Worm (Caenorhabditis elegans) whole organism, mixed stage, embryonic: ENCODE data around the gene cog-1.

Experiments used
- bed-3 ChIP-seq: fragments of 200-800 bp; sonication (Bioruptor generic); optimal IDR thresholded peaks from 3 replicates; lab custom pipeline; 2018; ENCODE audit warnings: mild to moderate bottlenecking, missing genetic modification characterization, moderate library complexity, missing compliant biosample characterization
- blmp-1 ChIP-seq: fragments of 150-350 bp; optimal IDR thresholded peaks from 2 replicates; lab custom pipeline; 2014; ENCODE audit warnings: missing biosample characterization, missing genetic modification characterization
- ceh-39 ChIP-seq: fragments of 150-350 bp; optimal IDR thresholded peaks from 2 replicates; lab custom pipeline; 2014; ENCODE audit warnings: missing biosample characterization, missing genetic modification characterization
- ceh-83 ChIP-seq: fragments of 200-800 bp; sonication (Bioruptor generic); optimal IDR thresholded peaks from 2 replicates; lab custom pipeline; 2018; ENCODE audit warnings: mild to moderate bottlenecking, missing genetic modification characterization, missing compliant biosample characterization
- ces-1 ChIP-seq: fragments of 150-350 bp; optimal IDR thresholded peaks from 2 replicates; lab custom pipeline; 2014; ENCODE audit warnings: missing biosample characterization, missing genetic modification reagents, missing genetic modification characterization
- cnd-1 ChIP-seq: fragments of 200-800 bp; sonication (Bioruptor generic); optimal IDR thresholded peaks from 2 replicates; lab custom pipeline; 2018; ENCODE audit warnings: mild to moderate bottlenecking, missing genetic modification characterization, missing compliant biosample characterization
- flh-1 ChIP-seq: fragments of 200-800 bp; sonication (Bioruptor generic); optimal IDR thresholded peaks from 2 replicates; lab custom pipeline; 2018; ENCODE audit warnings: mild to moderate bottlenecking, missing genetic modification characterization, moderate library complexity, missing compliant biosample characterization
- hlh-1 ChIP-seq: fragments of 150-350 bp; optimal IDR thresholded peaks from 2 replicates; lab custom pipeline; 2014; ENCODE audit warnings: missing biosample characterization, missing genetic modification reagents, missing genetic modification characterization
- lin-13 ChIP-seq: fragments of 150-350 bp; optimal IDR thresholded peaks from 2 replicates; lab custom pipeline; 2014; ENCODE audit warnings: missing biosample characterization, missing genetic modification characterization
- lin-32 ChIP-seq: fragments of 200-800 bp; sonication (Bioruptor generic); optimal IDR thresholded peaks from 2 replicates; lab custom pipeline; 2018; ENCODE audit warnings: mild to moderate bottlenecking, missing genetic modification characterization, missing compliant biosample characterization
- mab-5 ChIP-seq: fragments of 150-350 bp; optimal IDR thresholded peaks from 2 replicates; lab custom pipeline; 2014; ENCODE audit warnings: missing biosample characterization, missing genetic modification characterization
- mep-1 ChIP-seq: fragments of 150-350 bp; optimal IDR thresholded peaks from 2 replicates; lab custom pipeline; 2017; ENCODE audit warnings: missing biosample characterization, missing genetic modification reagents, missing genetic modification characterization, inconsistent platforms
- nhr-2 ChIP-seq: fragments of 150-350 bp; optimal IDR thresholded peaks from 2 replicates; lab custom pipeline; 2014; ENCODE audit warnings: missing biosample characterization, missing genetic modification characterization
- nhr-237 ChIP-seq: fragments of 150-350 bp; optimal IDR thresholded peaks from 2 replicates; lab custom pipeline; 2014; ENCODE audit warnings: missing biosample characterization, missing genetic modification characterization
- nhr-76 ChIP-seq: sonication (generic microtip); optimal IDR thresholded peaks from 2 replicates; lab custom pipeline; 2017; ENCODE audit warnings: missing biosample characterization, missing genetic modification characterization
- sem-2 ChIP-seq: fragments of 200-800 bp; sonication (Bioruptor generic); optimal IDR thresholded peaks from 2 replicates; lab custom pipeline; 2018; ENCODE audit warnings: mild to moderate bottlenecking, missing genetic modification characterization, missing compliant biosample characterization
- sptf-1 ChIP-seq: sonication (generic microtip); optimal IDR thresholded peaks from 2 replicates; lab custom pipeline; 2017; ENCODE audit warnings: mild to moderate bottlenecking, missing genetic modification characterization, moderate library complexity, missing compliant biosample characterization
- unc-120 ChIP-seq: sonication (generic microtip); optimal IDR thresholded peaks from 2 replicates; lab custom pipeline; 2017; ENCODE audit warnings: missing genetic modification characterization, missing compliant biosample characterization; ENCODE audit not compliant: poor library complexity, severe bottlenecking
- unc-62 ChIP-seq: fragments of 150-350 bp; optimal IDR thresholded peaks from 2 replicates; lab custom pipeline; 2014; ENCODE audit warnings: missing biosample characterization, missing genetic modification reagents, missing genetic modification characterization
- zip-8 ChIP-seq: fragments of 150-350 bp; optimal IDR thresholded peaks from 2 replicates; lab custom pipeline; 2014; ENCODE audit warnings: missing biosample characterization, missing genetic modification characterization

cog-1 gene

DNA sequence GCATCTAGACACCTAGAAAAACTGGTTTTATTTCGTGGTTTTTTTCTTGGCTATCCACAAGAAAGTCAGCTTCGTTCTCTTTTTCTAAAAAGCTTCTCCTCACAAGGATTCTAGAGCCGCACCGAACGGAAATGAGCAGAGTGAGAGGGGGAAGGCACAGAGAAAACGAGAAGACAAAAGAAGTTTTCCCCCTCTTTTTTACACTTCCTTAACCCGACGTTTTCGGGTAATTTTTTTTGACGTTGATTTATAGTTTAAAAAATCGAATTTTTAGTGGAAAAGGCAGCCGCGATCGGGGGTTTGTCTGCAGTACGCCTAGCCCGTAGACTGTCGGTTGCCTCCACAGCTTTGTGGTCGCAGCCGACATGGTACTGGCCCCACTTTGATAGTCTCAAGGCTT, 44.3 kb downstream of the cog-1 start:
- TF ChIP-seq ces-1 (GFP tag; lab: Kevin White, UChicago) (peak; percentile 15), blmp-1 (no peak)

- TF ChIP-seq bed-3 (GFP tag; lab: Kevin White, UChicago) (no peak), zip-8 (tag; lab: Kevin White, UChicago) (no peak), nhr-2 (tag; lab: Kevin White, UChicago) (no peak), blmp-1 (no peak), mep-1 (tag; lab: Kevin White, UChicago) (no peak), cnd-1 (no peak), ceh-39 (tag; lab: Kevin White, UChicago) (no peak), lin-13 (tag; lab: Kevin White, UChicago) (no peak), flh-1 (no peak), unc-120 (tag; lab: Kevin White, UChicago) (no peak), nhr-76 (tag; lab: Kevin White, UChicago) (no peak), mab-5 (tag; lab: Kevin White, UChicago) (no peak), sptf-1 (no peak), hlh-1 (tag; lab: Kevin White, UChicago) (no peak), sem-2 (no peak), ceh-83 (GFP tag; lab: Kevin White, UChicago) (no peak), nhr-237 (tag; lab: Kevin White, UChicago) (no peak), lin-32 (GFP tag; lab: Kevin White, UChicago) (no peak), unc-62 (GFP tag; lab: Kevin White, UChicago) (no peak)
Measured at ce11 chrII:14952464-14953064, 50.3 kb downstream of the cog-1 start.
